Worm (Caenorhabditis elegans) whole organism, L3 larva: ENCODE measurements around the gene F54D5.2.

ENCODE experiments used
- ama-1 ChIP-seq: fragments of 150-350 bp; optimal IDR thresholded peaks from 2 replicates; lab custom pipeline; 2018
- egl-27 ChIP-seq: sonication (generic microtip); optimal IDR thresholded peaks from 4 replicates; lab custom pipeline; 2017; ENCODE audit warnings: missing biosample characterization, missing genetic modification reagents, missing genetic modification characterization
- fos-1 ChIP-seq: fragments of 150-350 bp; optimal IDR thresholded peaks from 2 replicates; lab custom pipeline; 2014; ENCODE audit warnings: missing biosample characterization, missing genetic modification characterization
- mdl-1 ChIP-seq: fragments of 150-350 bp; optimal IDR thresholded peaks from 2 replicates; lab custom pipeline; 2014; ENCODE audit warnings: missing biosample characterization, missing genetic modification characterization
- nfya-1 ChIP-seq: sonication (generic microtip); optimal IDR thresholded peaks from 2 replicates; lab custom pipeline; 2017; ENCODE audit warnings: missing genetic modification characterization, mild to moderate bottlenecking, missing compliant biosample characterization, antibody characterized with exemption, moderate library complexity; ENCODE audit not compliant: insufficient read depth
- nhr-67 ChIP-seq: fragments of 150-350 bp; optimal IDR thresholded peaks from 2 replicates; lab custom pipeline; 2014; ENCODE audit warnings: missing biosample characterization, missing genetic modification characterization
- pha-4 ChIP-seq: fragments of 150-350 bp; optimal IDR thresholded peaks from 2 replicates; lab custom pipeline; 2014; ENCODE audit warnings: missing biosample characterization, missing genetic modification reagents, missing genetic modification characterization
- skn-1 ChIP-seq: fragments of 150-350 bp; optimal IDR thresholded peaks from 2 replicates; lab custom pipeline; 2014; ENCODE audit warnings: missing biosample characterization, missing genetic modification characterization

- TF ChIP-seq egl-27 (tag; lab: Kevin White, UChicago) (no peak), nfya-1 (peak; percentile 68), mdl-1 (no peak), fos-1 (tag; lab: Kevin White, UChicago) (no peak), nhr-67 (tag; lab: Kevin White, UChicago) (no peak), skn-1 (no peak), ama-1 (lab: Kevin White, UChicago) (no peak), pha-4 (tag; lab: Kevin White, UChicago) (peak; percentile 25)
Observed at ce11 chrII:11602387-11602960, 29.5 kb downstream of the F54D5.2 start.
